Fruit fly (Drosophila melanogaster) whole organism, embryonic: ENCODE results near the gene vsg.

Experiments used
- Ada2b ChIP-seq: fragments of 200-800 bp; sonication (Bioruptor generic); IDR thresholded peaks from 2 replicates; pipeline ENCODE4 v1.3.6; 2022; ENCODE audit warnings: missing biosample characterization, missing genetic modification characterization
- Adf1 ChIP-seq: fragments of 200-800 bp; sonication (Bioruptor generic); IDR thresholded peaks from 2 replicates; pipeline ENCODE4 v1.3.6; 2022; ENCODE audit warnings: missing biosample characterization, missing genetic modification characterization
- Atf3 ChIP-seq: fragments of 200-800 bp; sonication (Bioruptor generic); optimal IDR thresholded peaks from 3 replicates; lab custom pipeline; 2016; ENCODE audit warnings: missing biosample characterization, missing genetic modification characterization
- CG10209 ChIP-seq: fragments of 200-800 bp; sonication (Bioruptor generic); optimal IDR thresholded peaks from 3 replicates; lab custom pipeline; 2017; ENCODE audit warnings: missing biosample characterization, mild to moderate bottlenecking, missing genetic modification characterization, missing genetic modification reagents
- CG10979 ChIP-seq: fragments of 200-800 bp; sonication (Bioruptor generic); optimal IDR thresholded peaks from 2 replicates; lab custom pipeline; 2018; ENCODE audit warnings: missing biosample characterization, mild to moderate bottlenecking, missing genetic modification characterization, moderate library complexity
- CG11723 ChIP-seq: fragments of 200-800 bp; sonication (Bioruptor generic); optimal IDR thresholded peaks from 2 replicates; lab custom pipeline; 2017; ENCODE audit warnings: missing biosample characterization, mild to moderate bottlenecking, missing genetic modification characterization
- CG14860 ChIP-seq: fragments of 200-800 bp; sonication (Bioruptor generic); IDR thresholded peaks from 3 replicates; pipeline ENCODE4 v1.3.6; 2022; ENCODE audit warnings: missing biosample characterization, missing genetic modification characterization; ENCODE audit not compliant: partially characterized antibody
- CG15011 ChIP-seq: fragments of 200-800 bp; sonication (Bioruptor generic); optimal IDR thresholded peaks from 3 replicates; lab custom pipeline; 2018; ENCODE audit warnings: missing biosample characterization, mild to moderate bottlenecking, missing genetic modification characterization
- CG17361 ChIP-seq: fragments of 200-800 bp; sonication (Bioruptor generic); IDR thresholded peaks from 3 replicates; pipeline ENCODE4 v1.3.6; 2022; ENCODE audit warnings: missing biosample characterization, missing genetic modification characterization
- CG17802 ChIP-seq: fragments of 200-800 bp; sonication (Bioruptor generic); optimal IDR thresholded peaks from 2 replicates; lab custom pipeline; 2018; ENCODE audit warnings: missing biosample characterization, mild to moderate bottlenecking, missing genetic modification characterization, moderate library complexity
- CG17912 ChIP-seq: fragments of 200-800 bp; sonication (Bioruptor generic); optimal IDR thresholded peaks from 2 replicates; lab custom pipeline; 2018; ENCODE audit warnings: missing biosample characterization, mild to moderate bottlenecking, missing genetic modification characterization
- CG31224 ChIP-seq: fragments of 200-800 bp; sonication (Bioruptor generic); IDR thresholded peaks from 2 replicates; pipeline ENCODE4 v1.3.6; 2022; ENCODE audit warnings: missing biosample characterization, missing genetic modification characterization
- CG31441 ChIP-seq: fragments of 200-800 bp; sonication (Bioruptor generic); IDR thresholded peaks from 2 replicates; pipeline ENCODE4 v1.3.6; 2022; ENCODE audit warnings: missing biosample characterization, missing genetic modification characterization
- CG32767 ChIP-seq: fragments of 200-800 bp; sonication (Bioruptor generic); IDR thresholded peaks from 2 replicates; pipeline ENCODE4 v1.3.6; 2022; ENCODE audit warnings: missing biosample characterization, missing genetic modification characterization
- CG3281 ChIP-seq: fragments of 200-800 bp; sonication (Bioruptor generic); optimal IDR thresholded peaks from 3 replicates; lab custom pipeline; 2017; ENCODE audit warnings: missing biosample characterization, mild to moderate bottlenecking, missing genetic modification characterization
- CG5245 ChIP-seq: fragments of 200-800 bp; sonication (Bioruptor generic); optimal IDR thresholded peaks from 3 replicates; lab custom pipeline; 2016; ENCODE audit warnings: missing biosample characterization, missing genetic modification characterization
- CG7745 ChIP-seq: fragments of 200-800 bp; sonication (Bioruptor generic); optimal IDR thresholded peaks from 2 replicates; lab custom pipeline; 2018; ENCODE audit warnings: missing biosample characterization, mild to moderate bottlenecking, missing genetic modification characterization, moderate library complexity
- CG8359 ChIP-seq: fragments of 200-800 bp; sonication (Bioruptor generic); optimal IDR thresholded peaks from 2 replicates; lab custom pipeline; 2017; ENCODE audit warnings: missing biosample characterization, mild to moderate bottlenecking, missing genetic modification characterization, borderline replicate concordance
- CG8478 ChIP-seq: fragments of >200 bp; optimal IDR thresholded peaks from 2 replicates; lab custom pipeline; 2018
- D19A ChIP-seq: fragments of 200-800 bp; optimal IDR thresholded peaks from 3 replicates; lab custom pipeline; 2019; ENCODE audit warnings: missing biosample characterization, mild to moderate bottlenecking, missing genetic modification characterization, moderate library complexity
- E2f1 ChIP-seq: fragments of 200-800 bp; sonication (Bioruptor generic); IDR thresholded peaks from 2 replicates; pipeline ENCODE4 v1.3.6; 2022; ENCODE audit warnings: missing biosample characterization, missing genetic modification characterization
- Gug ChIP-seq: fragments of 200-800 bp; sonication (Bioruptor generic); IDR thresholded peaks from 4 replicates; pipeline ENCODE4 v1.3.6; 2022; ENCODE audit warnings: missing biosample characterization, missing genetic modification characterization
- Hand ChIP-seq: fragments of 200-800 bp; sonication (Bioruptor generic); optimal IDR thresholded peaks from 2 replicates; lab custom pipeline; 2017; ENCODE audit warnings: mild to moderate bottlenecking, missing biosample characterization, missing genetic modification reagents, missing genetic modification characterization
- HmgZ ChIP-seq: fragments of 200-800 bp; sonication (Bioruptor generic); optimal IDR thresholded peaks from 2 replicates; lab custom pipeline; 2018; ENCODE audit warnings: missing biosample characterization, mild to moderate bottlenecking, missing genetic modification characterization
- Jarid2 ChIP-seq: fragments of 200-800 bp; sonication (Bioruptor generic); optimal IDR thresholded peaks from 3 replicates; lab custom pipeline; 2017; ENCODE audit warnings: mild to moderate bottlenecking, missing biosample characterization, missing genetic modification reagents, missing genetic modification characterization
- MTF-1 ChIP-seq: fragments of 200-800 bp; sonication (Bioruptor generic); optimal IDR thresholded peaks from 2 replicates; lab custom pipeline; 2018; ENCODE audit warnings: missing biosample characterization, mild to moderate bottlenecking, missing genetic modification characterization, borderline replicate concordance
- Med ChIP-seq: fragments of 200-800 bp; sonication (Bioruptor generic); peaks from one replicate; lab custom pipeline; 2016; ENCODE audit warnings: missing biosample characterization, missing genetic modification characterization, mild to moderate bottlenecking, inconsistent platforms, moderate library complexity
- NK7.1 ChIP-seq: fragments of 200-800 bp; sonication (Bioruptor generic); optimal IDR thresholded peaks from 3 replicates; lab custom pipeline; 2016; ENCODE audit warnings: missing biosample characterization, missing genetic modification characterization
- Sox100B ChIP-seq: fragments of 200-800 bp; sonication (Bioruptor generic); optimal IDR thresholded peaks from 3 replicates; lab custom pipeline; 2018; ENCODE audit warnings: missing biosample characterization, mild to moderate bottlenecking, missing genetic modification characterization
- chinmo ChIP-seq: fragments of 200-800 bp; sonication (Bioruptor generic); IDR thresholded peaks from 4 replicates; pipeline ENCODE4 v1.3.6; 2022; ENCODE audit warnings: missing biosample characterization, missing genetic modification characterization; ENCODE audit not compliant: partially characterized antibody
- corto ChIP-seq: fragments of 200-800 bp; sonication (Bioruptor generic); optimal IDR thresholded peaks from 2 replicates; lab custom pipeline; 2016; ENCODE audit warnings: missing biosample characterization, mild to moderate bottlenecking, missing genetic modification characterization, moderate library complexity
- dmrt99B ChIP-seq: fragments of 200-800 bp; sonication (Bioruptor generic); optimal IDR thresholded peaks from 2 replicates; lab custom pipeline; 2018; ENCODE audit warnings: missing biosample characterization, mild to moderate bottlenecking, missing genetic modification characterization, moderate library complexity
- hb ChIP-seq: fragments of 200-800 bp; sonication (Bioruptor generic); IDR thresholded peaks from 3 replicates; pipeline ENCODE4 v1.3.6; 2022; ENCODE audit warnings: missing biosample characterization, missing genetic modification characterization; ENCODE audit not compliant: partially characterized antibody
- hbn ChIP-seq: fragments of 200-800 bp; sonication (Bioruptor generic); IDR thresholded peaks from 2 replicates; pipeline ENCODE4 v1.3.6; 2022; ENCODE audit warnings: missing biosample characterization, missing genetic modification characterization; ENCODE audit not compliant: partially characterized antibody
- her ChIP-seq: fragments of 200-800 bp; sonication (Bioruptor generic); optimal IDR thresholded peaks from 2 replicates; lab custom pipeline; 2016; ENCODE audit warnings: missing biosample characterization, missing genetic modification characterization
- hkb ChIP-seq, 2 experiments: fragments of 200-800 bp in 1 of 2; fragments of >200 bp in 1 of 2; sonication (Bioruptor generic) in 1 of 2; IDR thresholded peaks in 1 of 2; optimal IDR thresholded peaks in 1 of 2; 2 replicates each; pipeline versions ENCODE4 v1.3.6 to Lab custom; 2017 to 2022; ENCODE audit warnings: missing biosample characterization in 1 of 2, missing genetic modification characterization in 1 of 2
- hth ChIP-seq: fragments of >200 bp; optimal IDR thresholded peaks from 2 replicates; lab custom pipeline; 2017; ENCODE audit warnings: inconsistent platforms
- lola ChIP-seq, 3 experiments: fragments of >200 bp in 2 of 3; fragments of 200-800 bp in 1 of 3; sonication (Bioruptor generic) in 1 of 3; optimal IDR thresholded peaks; 2 replicates each; lab custom pipeline; 2017 to 2019; ENCODE audit warnings: missing biosample characterization in 3 of 3, missing genetic modification characterization in 3 of 3, mild to moderate bottlenecking in 1 of 3, moderate library complexity in 1 of 3
- onecut ChIP-seq: fragments of 200-800 bp; sonication (Bioruptor generic); IDR thresholded peaks from 2 replicates; pipeline ENCODE4 v1.3.6; 2022; ENCODE audit warnings: missing biosample characterization, missing genetic modification characterization
- pan ChIP-seq, 4 experiments: fragments of >200 bp in 3 of 4; fragments of 200-800 bp in 1 of 4; sonication (Bioruptor generic) in 1 of 4; optimal IDR thresholded peaks in 3 of 4; IDR thresholded peaks in 1 of 4; 2 replicates each; pipeline versions ENCODE4 v1.3.6 to Lab custom; 2017 to 2022; ENCODE audit warnings: missing biosample characterization in 2 of 4, missing genetic modification characterization in 2 of 4, mixed read lengths in 1 of 4
- prd ChIP-seq, 3 experiments: fragments of >200 bp in 2 of 3; fragments of 200-800 bp in 1 of 3; sonication (Bioruptor generic) in 1 of 3; optimal IDR thresholded peaks in 2 of 3; IDR thresholded peaks in 1 of 3; 2 replicates in 2 of 3; 3 replicates in 1 of 3; pipeline versions ENCODE4 v1.3.6 to Lab custom; 2017 to 2022; ENCODE audit warnings: missing biosample characterization in 1 of 3, missing genetic modification characterization in 1 of 3
- psq ChIP-seq: fragments of 200-800 bp; sonication (Bioruptor generic); optimal IDR thresholded peaks from 2 replicates; lab custom pipeline; 2017; ENCODE audit warnings: missing biosample characterization, missing genetic modification characterization
- ranshi ChIP-seq: fragments of 200-800 bp; sonication (Bioruptor generic); IDR thresholded peaks from 2 replicates; pipeline ENCODE4 v1.3.6; 2022; ENCODE audit warnings: missing biosample characterization, missing genetic modification characterization
- ssp ChIP-seq: fragments of 200-800 bp; sonication (Bioruptor generic); IDR thresholded peaks from 2 replicates; pipeline ENCODE4 v1.3.6; 2022; ENCODE audit warnings: missing biosample characterization, missing genetic modification characterization
- vnd ChIP-seq: fragments of 200-800 bp; sonication (Bioruptor generic); IDR thresholded peaks from 3 replicates; pipeline ENCODE4 v1.3.6; 2022; ENCODE audit warnings: missing biosample characterization, missing genetic modification characterization; ENCODE audit not compliant: partially characterized antibody
- wor ChIP-seq: fragments of 200-800 bp; sonication (Bioruptor generic); IDR thresholded peaks from 2 replicates; pipeline ENCODE4 v1.3.6; 2022; ENCODE audit warnings: missing biosample characterization, missing genetic modification characterization
- zfh1 ChIP-seq: fragments of 200-800 bp; sonication (Bioruptor generic); IDR thresholded peaks from 3 replicates; pipeline ENCODE4 v1.3.6; 2022; ENCODE audit warnings: missing biosample characterization, missing genetic modification characterization

vsg gene

dm6 chr3L:9693552-9694133, 20.5 kb upstream of the vsg start:
- TF ChIP-seq CG31224 (no peak; the same call in 1 of the 2 replicates), Ada2b (GFP tag; lab: Robert Waterston, UW) (0 out of 2 replicates have a peak, but pooled peaks have one; percentile 28), CG5245 (GFP tag; lab: Kevin White, UChicago) (no peak), CG10979 (tag; lab: Kevin White, UChicago) (no peak), CG17361 (GFP tag; lab: Robert Waterston, UW) (no peak), wor (GFP tag; lab: Robert Waterston, UW) (peak; percentile 37; the same call in 1 of the 2 replicates), MTF-1 (GFP tag; lab: Kevin White, UChicago) (no peak), onecut (peak; percentile 31; the same call in 1 of the 2 replicates), E2f1 (GFP tag; lab: Robert Waterston, UW) (peak; percentile 27; the same call in 1 of the 2 replicates), chinmo (GFP tag; lab: Robert Waterston, UW) (no peak), CG17912 (no peak), CG8359 (GFP tag; lab: Kevin White, UChicago) (no peak), Hand (GFP tag; lab: Kevin White, UChicago) (no peak), vnd (GFP tag; lab: Robert Waterston, UW) (no peak), zfh1 (GFP tag; lab: Robert Waterston, UW) (0 out of 3 replicates have a peak, but pooled peaks have one; percentile 50), Med (GFP tag; lab: Kevin White, UChicago) (peak; percentile 60), D19A (no peak), psq (GFP tag; lab: Kevin White, UChicago) (no peak), NK7.1 (GFP tag; lab: Kevin White, UChicago) (no peak), CG11723 (GFP tag; lab: Kevin White, UChicago) (no peak), prd (optimal IDR thresholded peaks at IDR 0.05; lab: Kevin White, UChicago) (no peak), prd (GFP tag; IDR thresholded peaks at IDR 0.05; lab: Robert Waterston, UW) (peak; percentile 43; the same call in 2 of the 3 replicates), hth (lab: Kevin White, UChicago) (no peak), her (GFP tag; lab: Kevin White, UChicago) (no peak), CG14860 (no peak), Atf3 (GFP tag; lab: Kevin White, UChicago) (no peak), CG10209 (GFP tag; lab: Kevin White, UChicago) (no peak), hkb (optimal IDR thresholded peaks at IDR 0.05; lab: Kevin White, UChicago) (no peak), hkb (GFP tag; IDR thresholded peaks at IDR 0.05; lab: Robert Waterston, UW) (peak; percentile 58), hb (GFP tag; lab: Robert Waterston, UW) (no peak), CG32767 (0 out of 2 replicates have a peak, but pooled peaks have one; percentile 16), Gug (0 out of 4 replicates have a peak, but pooled peaks have one; percentile 19), corto (GFP tag; lab: Kevin White, UChicago) (no peak), CG7745 (tag; lab: Kevin White, UChicago) (no peak), CG8478 (lab: Kevin White, UChicago) (peak; percentile 76), CG3281 (no peak), ssp (GFP tag; lab: Robert Waterston, UW) (0 out of 2 replicates have a peak, but pooled peaks have one; percentile 20), Sox100B (GFP tag; lab: Kevin White, UChicago) (peak; percentile 6), HmgZ (tag; lab: Kevin White, UChicago) (no peak), CG31441 (GFP tag; lab: Robert Waterston, UW) (no peak), pan (optimal IDR thresholded peaks at IDR 0.05; lab: Kevin White, UChicago) (no peak), pan (GFP tag; optimal IDR thresholded peaks at IDR 0.05 in 1 of 2, IDR thresholded peaks at IDR 0.05 in 1 of 2) (peak in 1 of 2 experiments; percentile 51), lola (GFP tag; optimal IDR thresholded peaks at IDR 0.05; lab: Kevin White, UChicago) (no peak), ranshi (0 out of 2 replicates have a peak, but pooled peaks have one; percentile 9), Jarid2 (GFP tag; lab: Kevin White, UChicago) (no peak), hbn (no peak), dmrt99B (tag; lab: Kevin White, UChicago) (no peak), CG17802 (tag; lab: Kevin White, UChicago) (no peak), Adf1 (GFP tag; lab: Robert Waterston, UW) (peak; percentile 6; the same call in 1 of the 2 replicates), CG15011 (no peak)
